Worm (Caenorhabditis elegans) whole organism, L3 larva: Measurements from ENCODE around the gene T26H5.10.

Experiments
- ama-1 ChIP-seq: fragments of 150-350 bp; optimal IDR thresholded peaks from 2 replicates; lab custom pipeline; 2018
- ceh-16 ChIP-seq: sonication (generic microtip); optimal IDR thresholded peaks from 2 replicates; lab custom pipeline; 2017; ENCODE audit warnings: missing biosample characterization, missing genetic modification characterization
- egl-27 ChIP-seq: sonication (generic microtip); optimal IDR thresholded peaks from 4 replicates; lab custom pipeline; 2017; ENCODE audit warnings: missing biosample characterization, missing genetic modification reagents, missing genetic modification characterization
- elt-1 ChIP-seq: fragments of 150-350 bp; optimal IDR thresholded peaks from 2 replicates; lab custom pipeline; 2014; ENCODE audit warnings: missing biosample characterization, missing genetic modification characterization
- lin-39 ChIP-seq: fragments of 150-350 bp; optimal IDR thresholded peaks from 2 replicates; lab custom pipeline; 2018; ENCODE audit warnings: missing biosample characterization, missing genetic modification reagents, missing genetic modification characterization
- nhr-11 ChIP-seq: fragments of 150-350 bp; optimal IDR thresholded peaks from 2 replicates; lab custom pipeline; 2014; ENCODE audit warnings: missing biosample characterization, missing genetic modification characterization
- pqm-1 ChIP-seq: fragments of 150-350 bp; optimal IDR thresholded peaks from 2 replicates; lab custom pipeline; 2017; ENCODE audit warnings: missing biosample characterization, missing genetic modification characterization, inconsistent platforms
- unc-39 ChIP-seq: sonication (generic microtip); optimal IDR thresholded peaks from 4 replicates; lab custom pipeline; 2017; ENCODE audit warnings: missing biosample characterization, missing genetic modification characterization
- unc-62 ChIP-seq: fragments of 150-350 bp; sonication (generic microtip); optimal IDR thresholded peaks from 4 replicates; lab custom pipeline; 2014; ENCODE audit warnings: missing biosample characterization, missing genetic modification reagents, missing genetic modification characterization

DNA sequence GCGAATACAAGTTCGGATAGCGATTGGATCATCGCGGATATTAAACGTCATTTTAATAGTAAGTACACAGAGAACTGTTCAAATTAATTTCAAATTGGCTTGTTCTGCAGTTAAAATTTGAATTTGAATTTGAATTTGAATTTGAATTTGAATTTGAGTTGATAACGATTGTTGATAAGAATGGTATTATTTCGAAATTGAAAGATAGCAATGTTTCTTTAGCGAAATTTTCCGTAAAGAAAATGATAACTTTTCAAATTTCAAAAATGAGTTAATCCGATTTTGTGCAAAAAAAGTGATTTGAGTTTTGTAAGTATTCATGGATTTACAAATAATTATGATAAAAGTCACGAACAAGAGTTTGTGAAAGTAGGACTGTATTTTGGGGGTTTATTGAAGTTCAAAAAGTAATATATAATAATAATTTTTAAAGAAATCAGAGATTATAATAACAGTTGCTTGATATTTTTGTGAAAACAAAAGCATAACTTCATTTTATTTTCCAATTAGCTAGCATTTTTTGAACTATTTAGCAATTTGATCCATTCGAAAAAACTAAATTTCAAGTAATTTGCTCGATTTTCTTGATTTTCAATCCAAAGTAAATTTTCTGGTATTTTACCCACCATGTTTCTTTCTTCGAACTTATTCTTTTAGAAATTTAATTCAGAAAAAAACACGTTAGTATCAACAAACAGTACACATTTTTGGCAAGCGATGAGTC is 18.1 kb downstream of the T26H5.10 start, which contains the start of gene Y36E3A.2:
- no peak for TF ChIP-seq pqm-1 (tag; lab: Kevin White, UChicago)
- TF ChIP-seq egl-27 (tag; lab: Kevin White, UChicago), result no peak
- no peak for TF ChIP-seq lin-39
- no peak for TF ChIP-seq unc-39
- no peak for TF ChIP-seq ama-1 (lab: Kevin White, UChicago)
- TF ChIP-seq elt-1 (tag; lab: Kevin White, UChicago), result no peak
- no peak for TF ChIP-seq nhr-11 (tag; lab: Kevin White, UChicago)
- no peak for TF ChIP-seq unc-62 (GFP tag; lab: Kevin White, UChicago)
- no peak for TF ChIP-seq ceh-16 (tag; lab: Kevin White, UChicago)
